Fruit fly (Drosophila melanogaster) whole organism, embryonic: ENCODE measurements around the gene Irc.
A peak's percentile ranks its signal among the peaks of the same experiment; 100 is the strongest.

Experiments
- Aef1 ChIP-seq: fragments of 200-800 bp; sonication (Bioruptor generic); IDR thresholded peaks from 3 replicates; pipeline ENCODE4 v1.3.6; 2022; ENCODE audit warnings: missing biosample characterization, missing genetic modification characterization
- Asciz ChIP-seq: fragments of 200-800 bp; sonication (Bioruptor generic); optimal IDR thresholded peaks from 2 replicates; lab custom pipeline; 2017; ENCODE audit warnings: missing biosample characterization, mild to moderate bottlenecking, missing genetic modification characterization, missing genetic modification reagents
- CG10431 ChIP-seq: fragments of 200-800 bp; sonication (Bioruptor generic); optimal IDR thresholded peaks from 3 replicates; lab custom pipeline; 2018; ENCODE audit warnings: missing biosample characterization, mild to moderate bottlenecking, missing genetic modification characterization
- CG12071 ChIP-seq: fragments of 200-800 bp; sonication (Bioruptor generic); optimal IDR thresholded peaks from 3 replicates; lab custom pipeline; 2018; ENCODE audit warnings: missing biosample characterization, mild to moderate bottlenecking, missing genetic modification characterization
- CG12155 ChIP-seq: fragments of 200-800 bp; sonication (Bioruptor generic); optimal IDR thresholded peaks from 3 replicates; lab custom pipeline; 2016; ENCODE audit warnings: missing biosample characterization, missing genetic modification characterization
- CG13287 ChIP-seq: fragments of 200-800 bp; sonication (Bioruptor generic); IDR thresholded peaks from 2 replicates; pipeline ENCODE4 v1.3.6; 2022; ENCODE audit warnings: missing biosample characterization, missing genetic modification characterization; ENCODE audit not compliant: partially characterized antibody
- CG13624 ChIP-seq: fragments of 200-800 bp; sonication (Bioruptor generic); optimal IDR thresholded peaks from 2 replicates; lab custom pipeline; 2016; ENCODE audit warnings: missing biosample characterization, missing genetic modification characterization
- CG13775 ChIP-seq: fragments of 200-800 bp; sonication (Bioruptor generic); optimal IDR thresholded peaks from 3 replicates; lab custom pipeline; 2017; ENCODE audit warnings: missing biosample characterization, mild to moderate bottlenecking, missing genetic modification characterization
- CG15479 ChIP-seq: fragments of 200-800 bp; sonication (Bioruptor generic); optimal IDR thresholded peaks from 3 replicates; lab custom pipeline; 2019; ENCODE audit warnings: missing biosample characterization, mild to moderate bottlenecking, missing genetic modification characterization, moderate library complexity
- CG15514 ChIP-seq: fragments of 200-800 bp; sonication (Bioruptor generic); optimal IDR thresholded peaks from 3 replicates; lab custom pipeline; 2017; ENCODE audit warnings: missing biosample characterization, missing genetic modification characterization, mild to moderate bottlenecking, moderate library complexity, missing genetic modification reagents
- CG18619 ChIP-seq: fragments of 200-800 bp; sonication (Bioruptor generic); optimal IDR thresholded peaks from 3 replicates; lab custom pipeline; 2017; ENCODE audit warnings: missing biosample characterization, mild to moderate bottlenecking, missing genetic modification characterization
- CG2116 ChIP-seq: fragments of 200-800 bp; sonication (Bioruptor generic); optimal IDR thresholded peaks from 3 replicates; lab custom pipeline; 2018; ENCODE audit warnings: missing biosample characterization, mild to moderate bottlenecking, missing genetic modification characterization
- CG31224 ChIP-seq: fragments of 200-800 bp; sonication (Bioruptor generic); IDR thresholded peaks from 2 replicates; pipeline ENCODE4 v1.3.6; 2022; ENCODE audit warnings: missing biosample characterization, missing genetic modification characterization
- CG33213 ChIP-seq: fragments of 200-800 bp; sonication (Bioruptor generic); optimal IDR thresholded peaks from 3 replicates; lab custom pipeline; 2016; ENCODE audit warnings: missing biosample characterization, missing genetic modification characterization
- CG4617 ChIP-seq: fragments of 200-800 bp; sonication (Bioruptor generic); optimal IDR thresholded peaks from 3 replicates; lab custom pipeline; 2016; ENCODE audit warnings: missing biosample characterization, missing genetic modification characterization, borderline replicate concordance
- CG7928 ChIP-seq: fragments of 200-800 bp; sonication (Bioruptor generic); optimal IDR thresholded peaks from 2 replicates; lab custom pipeline; 2017; ENCODE audit warnings: missing biosample characterization, mild to moderate bottlenecking, missing genetic modification characterization
- CG9797 ChIP-seq: fragments of 200-800 bp; sonication (Bioruptor generic); optimal IDR thresholded peaks from 3 replicates; lab custom pipeline; 2018; ENCODE audit warnings: missing biosample characterization, mild to moderate bottlenecking, missing genetic modification characterization
- CG9876 ChIP-seq: fragments of 200-800 bp; sonication (Bioruptor generic); optimal IDR thresholded peaks from 2 replicates; lab custom pipeline; 2016; ENCODE audit warnings: missing biosample characterization, missing genetic modification characterization
- D ChIP-seq, 2 experiments: fragments of 200-800 bp in 1 of 2; fragments of >200 bp in 1 of 2; sonication (Bioruptor generic) in 1 of 2; optimal IDR thresholded peaks; 2 replicates in 1 of 2; 3 replicates in 1 of 2; lab custom pipeline; 2017; ENCODE audit warnings: mild to moderate bottlenecking in 1 of 2, missing biosample characterization in 1 of 2, missing genetic modification characterization in 1 of 2, missing genetic modification reagents in 1 of 2
- Deaf1 ChIP-seq: fragments of 200-800 bp; optimal IDR thresholded peaks from 3 replicates; lab custom pipeline; 2019; ENCODE audit warnings: missing biosample characterization, mild to moderate bottlenecking, missing genetic modification characterization, moderate library complexity
- Dip2 ChIP-seq: fragments of 200-800 bp; sonication (Bioruptor generic); IDR thresholded peaks from 2 replicates; pipeline ENCODE4 v1.3.6; 2022; ENCODE audit warnings: missing biosample characterization, missing genetic modification characterization
- Doc3 ChIP-seq: fragments of 200-800 bp; sonication (Bioruptor generic); IDR thresholded peaks from 3 replicates; pipeline ENCODE4 v1.3.6; 2022; ENCODE audit warnings: missing biosample characterization, missing genetic modification characterization; ENCODE audit not compliant: partially characterized antibody
- Ets97D ChIP-seq: fragments of 200-800 bp; sonication (Bioruptor generic); optimal IDR thresholded peaks from 3 replicates; lab custom pipeline; 2016; ENCODE audit warnings: missing biosample characterization, missing genetic modification characterization
- HLH4C ChIP-seq: fragments of 200-800 bp; sonication (Bioruptor generic); IDR thresholded peaks from 3 replicates; pipeline ENCODE4 v1.3.6; 2022; ENCODE audit warnings: missing biosample characterization, missing genetic modification characterization; ENCODE audit not compliant: partially characterized antibody
- Lhr ChIP-seq: fragments of 200-800 bp; sonication (Bioruptor generic); optimal IDR thresholded peaks from 3 replicates; lab custom pipeline; 2017; ENCODE audit warnings: mild to moderate bottlenecking, missing biosample characterization, missing genetic modification reagents, missing genetic modification characterization
- Myb ChIP-seq: fragments of 200-800 bp; sonication (Bioruptor generic); optimal IDR thresholded peaks from 2 replicates; lab custom pipeline; 2016; ENCODE audit warnings: missing biosample characterization, missing genetic modification characterization
- NfI ChIP-seq: fragments of 200-800 bp; sonication (Bioruptor generic); optimal IDR thresholded peaks from 3 replicates; lab custom pipeline; 2018; ENCODE audit warnings: missing biosample characterization, mild to moderate bottlenecking, missing genetic modification characterization, moderate library complexity
- Sox100B ChIP-seq: fragments of 200-800 bp; sonication (Bioruptor generic); optimal IDR thresholded peaks from 3 replicates; lab custom pipeline; 2018; ENCODE audit warnings: missing biosample characterization, mild to moderate bottlenecking, missing genetic modification characterization
- Xrp1 ChIP-seq: fragments of 200-800 bp; sonication (Bioruptor generic); IDR thresholded peaks from 2 replicates; pipeline ENCODE4 v1.3.6; 2022; ENCODE audit warnings: missing biosample characterization, missing genetic modification characterization
- ato ChIP-seq: fragments of 200-800 bp; sonication (Bioruptor generic); IDR thresholded peaks from 2 replicates; pipeline ENCODE4 v1.3.6; 2022; ENCODE audit warnings: missing biosample characterization, missing genetic modification characterization; ENCODE audit not compliant: partially characterized antibody
- gfzf ChIP-seq: fragments of 200-800 bp; sonication (Bioruptor generic); optimal IDR thresholded peaks from 2 replicates; lab custom pipeline; 2016; ENCODE audit warnings: missing biosample characterization, mild to moderate bottlenecking, missing genetic modification characterization, moderate library complexity
- hbn ChIP-seq: fragments of 200-800 bp; sonication (Bioruptor generic); IDR thresholded peaks from 2 replicates; pipeline ENCODE4 v1.3.6; 2022; ENCODE audit warnings: missing biosample characterization, missing genetic modification characterization; ENCODE audit not compliant: partially characterized antibody
- ind ChIP-seq: fragments of 200-800 bp; sonication (Bioruptor generic); optimal IDR thresholded peaks from 3 replicates; lab custom pipeline; 2016; ENCODE audit warnings: missing biosample characterization, missing genetic modification characterization
- inv ChIP-seq: fragments of 200-800 bp; sonication (Bioruptor generic); IDR thresholded peaks from 2 replicates; pipeline ENCODE4 v1.3.6; 2022; ENCODE audit warnings: missing biosample characterization, missing genetic modification characterization; ENCODE audit not compliant: partially characterized antibody
- knrl ChIP-seq: fragments of 200-800 bp; sonication (Bioruptor generic); IDR thresholded peaks from 3 replicates; pipeline ENCODE4 v1.3.6; 2022; ENCODE audit warnings: missing biosample characterization, missing genetic modification characterization; ENCODE audit not compliant: partially characterized antibody
- luna ChIP-seq: fragments of 200-800 bp; sonication (Bioruptor generic); optimal IDR thresholded peaks from 2 replicates; lab custom pipeline; 2016; ENCODE audit warnings: missing biosample characterization, missing genetic modification characterization
- nerfin-2 ChIP-seq: fragments of 200-800 bp; sonication (Bioruptor generic); IDR thresholded peaks from 2 replicates; pipeline ENCODE4 v1.3.6; 2022; ENCODE audit warnings: missing biosample characterization, missing genetic modification characterization; ENCODE audit not compliant: partially characterized antibody
- pzg ChIP-seq: fragments of 200-800 bp; sonication (Bioruptor generic); optimal IDR thresholded peaks from 3 replicates; lab custom pipeline; 2018; ENCODE audit warnings: missing biosample characterization, mild to moderate bottlenecking, missing genetic modification characterization, moderate library complexity
- sima ChIP-seq: fragments of 200-800 bp; sonication (Bioruptor generic); optimal IDR thresholded peaks from 2 replicates; lab custom pipeline; 2016; ENCODE audit warnings: missing biosample characterization, missing genetic modification characterization
- ssp ChIP-seq: fragments of 200-800 bp; sonication (Bioruptor generic); IDR thresholded peaks from 2 replicates; pipeline ENCODE4 v1.3.6; 2022; ENCODE audit warnings: missing biosample characterization, missing genetic modification characterization
- tin ChIP-seq: fragments of 200-800 bp; sonication (Bioruptor generic); optimal IDR thresholded peaks from 3 replicates; lab custom pipeline; 2016; ENCODE audit warnings: missing biosample characterization, missing genetic modification characterization
- tna ChIP-seq: fragments of 200-800 bp; sonication (Bioruptor generic); IDR thresholded peaks from 2 replicates; pipeline ENCODE4 v1.3.6; 2022; ENCODE audit warnings: missing biosample characterization, missing genetic modification characterization; ENCODE audit not compliant: partially characterized antibody
- toy ChIP-seq: fragments of 200-800 bp; sonication (Bioruptor generic); IDR thresholded peaks from 2 replicates; pipeline ENCODE4 v1.3.6; 2022; ENCODE audit warnings: missing biosample characterization, missing genetic modification characterization
- tup ChIP-seq: fragments of 200-800 bp; sonication (Bioruptor generic); optimal IDR thresholded peaks from 2 replicates; lab custom pipeline; 2016; ENCODE audit warnings: missing biosample characterization, mild to moderate bottlenecking, missing genetic modification characterization, moderate library complexity
- unc-4 ChIP-seq: fragments of 200-800 bp; sonication (Bioruptor generic); IDR thresholded peaks from 2 replicates; pipeline ENCODE4 v1.3.6; 2022; ENCODE audit warnings: missing biosample characterization, missing genetic modification characterization; ENCODE audit not compliant: partially characterized antibody
- vnd ChIP-seq: fragments of 200-800 bp; sonication (Bioruptor generic); IDR thresholded peaks from 3 replicates; pipeline ENCODE4 v1.3.6; 2022; ENCODE audit warnings: missing biosample characterization, missing genetic modification characterization; ENCODE audit not compliant: partially characterized antibody

Irc gene

DNA sequence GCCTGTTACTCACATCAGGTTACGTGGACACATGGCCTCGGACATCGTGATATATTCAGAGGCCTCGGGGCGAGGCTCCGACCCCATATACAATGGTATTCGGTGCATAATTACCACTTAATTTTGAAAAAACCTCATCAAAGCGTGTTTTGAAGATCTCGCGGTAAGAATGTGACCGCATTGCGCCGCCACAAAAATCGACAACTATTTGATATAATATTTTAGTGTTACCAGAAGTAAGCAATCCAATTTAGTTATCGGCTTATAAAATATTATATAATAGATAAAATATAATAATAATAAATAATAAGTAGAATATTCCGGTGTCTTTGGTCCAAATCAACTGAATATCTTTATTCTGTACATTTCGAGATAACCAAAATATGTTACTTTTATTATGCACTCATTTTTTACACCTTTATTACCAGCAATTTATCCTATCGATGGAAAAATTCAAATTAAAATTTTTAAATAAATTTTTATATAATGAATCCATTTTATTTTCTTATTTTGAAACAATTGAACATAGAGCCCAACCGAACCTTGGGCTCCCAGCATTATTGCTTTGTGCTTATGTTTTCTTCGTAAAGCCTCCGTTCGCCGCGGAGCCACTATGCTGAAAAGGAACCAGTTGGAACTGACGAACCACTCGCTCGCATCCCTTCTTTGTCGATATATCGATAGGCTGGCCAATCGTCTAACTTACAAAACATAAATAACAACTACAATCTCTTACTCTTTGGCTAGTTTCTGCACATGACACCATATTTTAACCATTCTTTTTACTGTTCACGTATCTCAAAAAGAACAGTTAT, 37.5 kb downstream of the Irc start, which contains the start of the genes CG18213 and Trm7-32 (continued):
- peak; percentile 86 for TF ChIP-seq CG13287 (GFP tag; lab: Robert Waterston, UW)
- TF ChIP-seq luna (GFP tag; lab: Kevin White, UChicago), result peak; percentile 3
- peak; percentile 72 for TF ChIP-seq hbn (GFP tag; lab: Robert Waterston, UW)
- peak; percentile 59 for TF ChIP-seq CG2116 (GFP tag; lab: Kevin White, UChicago)
- no peak for TF ChIP-seq CG12071 (GFP tag; lab: Kevin White, UChicago)
- peak; percentile 15 for TF ChIP-seq CG9876 (GFP tag; lab: Kevin White, UChicago)
- peak; percentile 81 for TF ChIP-seq unc-4 (GFP tag; lab: Robert Waterston, UW)
- no peak for TF ChIP-seq ssp (GFP tag; lab: Robert Waterston, UW)
- peak; percentile 79 for TF ChIP-seq inv (GFP tag; lab: Robert Waterston, UW)
- TF ChIP-seq Deaf1 (tag; lab: Kevin White, UChicago), result no peak
- no peak for TF ChIP-seq Lhr (GFP tag; lab: Kevin White, UChicago)
- no peak for TF ChIP-seq Ets97D (GFP tag; lab: Kevin White, UChicago)
- peak; percentile 80 for TF ChIP-seq HLH4C (GFP tag; lab: Robert Waterston, UW)
- peak; percentile 62 for TF ChIP-seq gfzf (GFP tag; lab: Kevin White, UChicago)
- TF ChIP-seq CG4617 (GFP tag; lab: Kevin White, UChicago), result no peak
- TF ChIP-seq CG15514 (GFP tag; lab: Kevin White, UChicago), result peak; percentile 99
- TF ChIP-seq nerfin-2 (GFP tag; lab: Robert Waterston, UW), result peak; percentile 36; the same call in 1 of the 2 replicates
- TF ChIP-seq CG15479, result no peak
- TF ChIP-seq Myb (GFP tag; lab: Kevin White, UChicago), result peak; percentile 12
- TF ChIP-seq toy (GFP tag; lab: Robert Waterston, UW), result no peak
- TF ChIP-seq tup (GFP tag; lab: Kevin White, UChicago), result no peak
- peak; percentile 70 for TF ChIP-seq ato (GFP tag; lab: Robert Waterston, UW)
- peak; percentile 4 for TF ChIP-seq CG33213 (GFP tag; lab: Kevin White, UChicago)
- no peak for TF ChIP-seq NfI
- TF ChIP-seq CG13775 (GFP tag; lab: Kevin White, UChicago), result peak; percentile 17
- TF ChIP-seq tna (GFP tag; lab: Robert Waterston, UW), result peak; percentile 80
- no peak for TF ChIP-seq sima (GFP tag; lab: Kevin White, UChicago)
- no peak for TF ChIP-seq Asciz (GFP tag; lab: Kevin White, UChicago)
- TF ChIP-seq Doc3 (GFP tag; lab: Robert Waterston, UW), result peak; percentile 76
- no peak for TF ChIP-seq CG10431 (GFP tag; lab: Kevin White, UChicago)
- TF ChIP-seq Xrp1 (GFP tag; lab: Robert Waterston, UW), result peak; percentile 18; the same call in 1 of the 2 replicates
- no peak for TF ChIP-seq Dip2
- peak; percentile 1 for TF ChIP-seq Sox100B (GFP tag; lab: Kevin White, UChicago)
- no peak for TF ChIP-seq D (optimal IDR thresholded peaks at IDR 0.05; lab: Kevin White, UChicago)
- no peak for TF ChIP-seq D (GFP tag; optimal IDR thresholded peaks at IDR 0.05; lab: Kevin White, UChicago)
- TF ChIP-seq CG13624 (GFP tag; lab: Kevin White, UChicago), result peak; percentile 18
- peak; percentile 47 for TF ChIP-seq CG9797 (GFP tag; lab: Kevin White, UChicago)
- TF ChIP-seq knrl, result peak; percentile 84
- TF ChIP-seq pzg (GFP tag; lab: Kevin White, UChicago), result peak; percentile 65
- TF ChIP-seq tin, result peak; percentile 18
- TF ChIP-seq CG31224, result no peak
- no peak for TF ChIP-seq CG18619
- TF ChIP-seq CG12155 (GFP tag; lab: Kevin White, UChicago), result peak; percentile 23
- TF ChIP-seq vnd, result peak; percentile 86
- TF ChIP-seq ind (GFP tag; lab: Kevin White, UChicago), result peak; percentile 3
- TF ChIP-seq Aef1 (GFP tag; lab: Robert Waterston, UW), result no peak; the same call in 2 of the 3 replicates
- TF ChIP-seq CG7928 (GFP tag; lab: Kevin White, UChicago), result peak; percentile 88
